Fruit fly (Drosophila melanogaster): ENCODE measurements around the gene Ssb-c31a.

DNA sequence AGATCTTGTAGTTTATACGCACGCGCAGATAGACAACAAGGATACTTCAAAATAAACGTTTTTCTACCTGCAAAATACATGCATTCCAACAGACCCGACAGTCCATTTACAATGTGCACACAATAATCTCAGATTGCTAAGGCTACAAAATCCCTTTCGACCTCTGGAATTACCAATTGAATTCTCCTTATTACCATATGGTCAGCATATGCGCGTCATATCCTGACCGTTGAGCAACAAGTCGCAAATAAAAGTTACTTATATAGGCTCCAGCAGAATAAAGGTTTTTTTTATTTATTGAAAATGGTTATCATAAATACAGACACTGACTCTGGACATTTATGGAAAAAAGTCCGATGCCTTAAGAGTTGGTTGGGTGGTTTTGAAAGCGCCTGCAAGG is 1.8 kb upstream of the Ssb-c31a start:
- TF ChIP-seq CG8478 (optimal IDR thresholded peaks at IDR 0.05) (no peak), CTCF (optimal IDR thresholded peaks at IDR 0.05) (no peak)

All from S2 (cell line).